Worm (Caenorhabditis elegans): ENCODE measurements around the gene fbxb-34.

fbxb-34 gene

ce11 chrII:587533-587932 lies at the start of gene fbxb-34:
TSS of gene fbxb-34 (plus strand) at chrII:587833.
- no peak for TF ChIP-seq eyg-1 (tag; optimal IDR thresholded peaks at IDR 0.05)
- TF ChIP-seq ceh-2 (tag; optimal IDR thresholded peaks at IDR 0.05) = no peak
- TF ChIP-seq fkh-10 (GFP tag; optimal IDR thresholded peaks at IDR 0.05) = no peak
- no peak for TF ChIP-seq pax-1 (tag; optimal IDR thresholded peaks at IDR 0.05)
- TF ChIP-seq ceh-34 (tag; optimal IDR thresholded peaks at IDR 0.05) = no peak
- TF ChIP-seq ceh-31 (tag; optimal IDR thresholded peaks at IDR 0.05) = no peak

DNA sequence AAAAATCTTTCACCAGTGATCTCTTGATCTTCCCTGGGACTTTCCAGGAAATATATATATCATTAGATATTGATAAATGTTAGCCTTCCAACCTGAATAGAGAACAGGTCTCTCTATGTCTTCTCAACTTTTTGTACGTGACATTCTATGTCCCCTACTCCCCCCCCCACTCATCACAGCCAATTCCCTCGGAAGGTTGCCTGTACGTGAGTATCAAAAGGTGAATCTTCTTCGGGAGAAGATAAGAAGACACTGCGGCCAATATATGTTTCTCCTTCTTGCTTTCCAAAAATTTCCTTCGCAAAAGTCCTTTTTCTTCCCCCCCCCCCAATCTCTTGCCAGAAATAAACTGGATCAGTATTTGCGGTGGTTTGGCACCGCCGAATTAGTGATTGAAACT lies 45.2 kb upstream of the fbxb-34 start:
- TF ChIP-seq ttx-3 (tag; optimal IDR thresholded peaks at IDR 0.05) = no peak
- TF ChIP-seq fkh-6 (tag; optimal IDR thresholded peaks at IDR 0.05) = no peak
- TF ChIP-seq npax-4 (tag; optimal IDR thresholded peaks at IDR 0.05) = no peak

ce11 chrII:546405-546804 lies 41.2 kb upstream of the fbxb-34 start, which contains the start of gene mlt-10:
TSS of gene mlt-10 (plus strand) at chrII:546705.
- TF ChIP-seq odd-2 (tag; optimal IDR thresholded peaks at IDR 0.05) (no peak), mec-3 (tag; optimal IDR thresholded peaks at IDR 0.05; ENCODE audit: borderline replicate concordance) (no peak), ceh-2 (tag; optimal IDR thresholded peaks at IDR 0.05) (no peak)

- TF ChIP-seq madf-2 (tag; optimal IDR thresholded peaks at IDR 0.05) (no peak), lin-11 (tag; optimal IDR thresholded peaks at IDR 0.05) (no peak)
These were observed 38.1 kb upstream of the fbxb-34 start for ce11 chrII:549501-549900.

ce11 chrII:551245-551904 lies 36.3 kb upstream of the fbxb-34 start, which contains the start of gene lips-7:
TSS of gene lips-7 (plus strand) at chrII:551854.
- TF ChIP-seq fax-1 (tag; optimal IDR thresholded peaks at IDR 0.05) (no peak), ceh-6 (GFP tag; optimal IDR thresholded peaks at IDR 0.05) (no peak), nhr-232 (tag; optimal IDR thresholded peaks at IDR 0.05) (no peak), pax-1 (tag; optimal IDR thresholded peaks at IDR 0.05) (no peak), hlh-6 (tag; optimal IDR thresholded peaks at IDR 0.05) (peak; percentile 49), C38D4.7 (GFP tag; optimal IDR thresholded peaks at IDR 0.05) (peak; percentile 10), C08G9.2 (tag; optimal IDR thresholded peaks at IDR 0.05) (peak; percentile 11)

- peak; percentile 22 for TF ChIP-seq ceh-48 (tag; optimal IDR thresholded peaks at IDR 0.05)
- no peak for TF ChIP-seq unc-42 (tag; optimal IDR thresholded peaks at IDR 0.05)
- TF ChIP-seq ceh-34 (tag; optimal IDR thresholded peaks at IDR 0.05) = no peak
- no peak for TF ChIP-seq lin-11 (tag; optimal IDR thresholded peaks at IDR 0.05)
- no peak for TF ChIP-seq C38D4.7 (GFP tag; optimal IDR thresholded peaks at IDR 0.05)
- peak; percentile 9 for TF ChIP-seq unc-55 (GFP tag; optimal IDR thresholded peaks at IDR 0.05)
These were observed 32.3 kb upstream of the fbxb-34 start for ce11 chrII:555371-555770.

ce11 chrII:556185-556584 lies 31.4 kb upstream of the fbxb-34 start, which contains the start of the genes C09E8.1 and C09E8.6:
TSS of gene C09E8.1 (plus strand) at chrII:556485.
TSS of gene C09E8.6 (plus strand) at chrII:556497.
- TF ChIP-seq ceh-2 (tag; optimal IDR thresholded peaks at IDR 0.05) (no peak), ceh-19 (GFP tag; optimal IDR thresholded peaks at IDR 0.05) (no peak), ceh-34 (tag; optimal IDR thresholded peaks at IDR 0.05) (no peak), ztf-16 (tag; optimal IDR thresholded peaks at IDR 0.05) (no peak), eyg-1 (tag; optimal IDR thresholded peaks at IDR 0.05) (no peak), ahr-1 (tag; optimal IDR thresholded peaks at IDR 0.05) (no peak), C38D4.7 (GFP tag; optimal IDR thresholded peaks at IDR 0.05) (no peak), odd-2 (tag; optimal IDR thresholded peaks at IDR 0.05) (no peak), ceh-31 (tag; optimal IDR thresholded peaks at IDR 0.05) (no peak), tbx-2 (tag; optimal IDR thresholded peaks at IDR 0.05) (no peak), zip-5 (tag; optimal IDR thresholded peaks at IDR 0.05) (no peak), unc-42 (tag; optimal IDR thresholded peaks at IDR 0.05) (no peak), hlh-13 (GFP tag; optimal IDR thresholded peaks at IDR 0.05) (no peak)
